Worm (Caenorhabditis elegans) whole organism, L4 larva: ENCODE results near the gene T02G5.3.
A peak's percentile ranks its signal among the peaks of the same experiment; 100 is the strongest.

Experiments used
- F10B5.3 ChIP-seq: sonication (generic microtip); optimal IDR thresholded peaks from 2 replicates; lab custom pipeline; 2016; ENCODE audit warnings: mild to moderate bottlenecking, missing genetic modification characterization, missing compliant biosample characterization
- T26A8.4 ChIP-seq: fragments of 200-800 bp; sonication (Bioruptor generic); IDR thresholded peaks from 2 replicates; pipeline ENCODE4 v1.3.6; 2022; ENCODE audit warnings: missing genetic modification characterization, missing compliant biosample characterization
- Y48G9A.11 ChIP-seq: fragments of 200-800 bp; sonication (Bioruptor generic); IDR thresholded peaks from 2 replicates; pipeline ENCODE4 v1.3.6; 2022; ENCODE audit warnings: missing genetic modification reagents, missing genetic modification characterization, missing compliant biosample characterization
- Y5F2A.4 ChIP-seq: fragments of 200-800 bp; sonication (Bioruptor generic); optimal IDR thresholded peaks from 2 replicates; lab custom pipeline; 2018; ENCODE audit warnings: mild to moderate bottlenecking, missing genetic modification characterization, missing compliant biosample characterization
- Y75B8A.6 ChIP-seq: fragments of 200-800 bp; sonication (Bioruptor generic); IDR thresholded peaks from 2 replicates; pipeline ENCODE4 v1.3.6; 2022; ENCODE audit warnings: missing genetic modification reagents, missing genetic modification characterization, missing compliant biosample characterization
- ZK337.2 ChIP-seq: fragments of 200-800 bp; sonication (Bioruptor generic); IDR thresholded peaks from 2 replicates; pipeline ENCODE4 v1.3.6; 2022; ENCODE audit warnings: missing genetic modification reagents, missing genetic modification characterization, missing compliant biosample characterization
- ZK546.5 ChIP-seq, 2 experiments: sonication (generic microtip); optimal IDR thresholded peaks; 2 replicates each; lab custom pipeline; 2017; ENCODE audit warnings: missing biosample characterization in 2 of 2, missing genetic modification characterization in 2 of 2
- aha-1 ChIP-seq: fragments of 150-350 bp; peaks from one replicate; lab custom pipeline; 2014; ENCODE audit warnings: missing biosample characterization, missing genetic modification characterization
- aly-2 ChIP-seq: sonication (generic microtip); optimal IDR thresholded peaks from 2 replicates; lab custom pipeline; 2018; ENCODE audit warnings: missing biosample characterization, missing genetic modification characterization
- arid-1 ChIP-seq: fragments of 200-800 bp; sonication (Bioruptor generic); conservative IDR thresholded peaks from 2 replicates; pipeline ENCODE4 v1.3.6; 2022; ENCODE audit warnings: missing genetic modification reagents, missing genetic modification characterization, missing compliant biosample characterization
- attf-4 ChIP-seq: sonication (generic microtip); optimal IDR thresholded peaks from 3 replicates; lab custom pipeline; 2017; ENCODE audit warnings: missing biosample characterization, missing genetic modification characterization
- ceh-20 ChIP-seq: fragments of 200-800 bp; sonication (Bioruptor generic); IDR thresholded peaks from 2 replicates; pipeline ENCODE4 v1.3.6; 2022; ENCODE audit warnings: missing genetic modification reagents, missing genetic modification characterization, missing compliant biosample characterization
- ceh-28 ChIP-seq: fragments of 150-350 bp; optimal IDR thresholded peaks from 2 replicates; lab custom pipeline; 2014; ENCODE audit warnings: missing biosample characterization, missing genetic modification reagents, missing genetic modification characterization
- ceh-82 ChIP-seq: sonication (generic microtip); optimal IDR thresholded peaks from 2 replicates; lab custom pipeline; 2017; ENCODE audit warnings: missing biosample characterization, missing genetic modification characterization
- ces-1 ChIP-seq: fragments of 150-350 bp; sonication (generic microtip); optimal IDR thresholded peaks from 4 replicates; lab custom pipeline; 2014; ENCODE audit warnings: missing biosample characterization, missing genetic modification reagents, missing genetic modification characterization
- cey-2 ChIP-seq: sonication (generic microtip); optimal IDR thresholded peaks from 3 replicates; lab custom pipeline; 2017; ENCODE audit warnings: missing genetic modification characterization, mild to moderate bottlenecking, missing compliant biosample characterization, antibody characterized with exemption, borderline replicate concordance; ENCODE audit not compliant: insufficient read depth
- ctbp-1 ChIP-seq: fragments of 200-800 bp; sonication (Bioruptor generic); IDR thresholded peaks from 2 replicates; pipeline ENCODE4 v1.3.6; 2022; ENCODE audit warnings: missing genetic modification reagents, missing genetic modification characterization, missing compliant biosample characterization
- daf-19 ChIP-seq: fragments of 200-800 bp; sonication (Bioruptor generic); conservative IDR thresholded peaks from 2 replicates; pipeline ENCODE4 v1.3.6; 2022; ENCODE audit warnings: missing genetic modification characterization, missing compliant biosample characterization
- daf-8 ChIP-seq: fragments of 200-800 bp; sonication (Bioruptor generic); IDR thresholded peaks from 2 replicates; pipeline ENCODE4 v1.3.6; 2022; ENCODE audit warnings: missing genetic modification characterization, missing compliant biosample characterization
- dmd-9 ChIP-seq: fragments of 200-800 bp; sonication (Bioruptor generic); IDR thresholded peaks from 2 replicates; pipeline ENCODE4 v1.3.6; 2022; ENCODE audit warnings: missing genetic modification reagents, missing genetic modification characterization, missing compliant biosample characterization
- dve-1 ChIP-seq: sonication (generic microtip); optimal IDR thresholded peaks from 2 replicates; lab custom pipeline; 2017; ENCODE audit warnings: antibody characterized with exemption, mild to moderate bottlenecking, missing genetic modification characterization, missing compliant biosample characterization; ENCODE audit not compliant: insufficient read depth
- egl-43 ChIP-seq: fragments of 200-800 bp; sonication (Bioruptor generic); IDR thresholded peaks from 2 replicates; pipeline ENCODE4 v1.3.6; 2022; ENCODE audit warnings: missing genetic modification reagents, missing genetic modification characterization, missing compliant biosample characterization
- gei-8 ChIP-seq: fragments of 200-800 bp; sonication (Bioruptor generic); optimal IDR thresholded peaks from 2 replicates; lab custom pipeline; 2018; ENCODE audit warnings: mild to moderate bottlenecking, missing genetic modification characterization, missing compliant biosample characterization
- hif-1 ChIP-seq, 2 experiments: sonication (generic microtip); optimal IDR thresholded peaks; 2 replicates each; lab custom pipeline; 2016 to 2017; ENCODE audit warnings: missing compliant biosample characterization in 2 of 2, missing genetic modification characterization in 2 of 2, missing genetic modification reagents in 2 of 2, missing genotype in 2 of 2, mild to moderate bottlenecking in 1 of 2
- hlh-11 ChIP-seq: fragments of 200-800 bp; sonication (Bioruptor generic); optimal IDR thresholded peaks from 2 replicates; lab custom pipeline; 2018; ENCODE audit warnings: mild to moderate bottlenecking, missing genetic modification characterization, missing compliant biosample characterization
- hlh-30 ChIP-seq: sonication (generic microtip); optimal IDR thresholded peaks from 2 replicates; lab custom pipeline; 2017; ENCODE audit warnings: antibody characterized with exemption, mild to moderate bottlenecking, missing genetic modification characterization, missing compliant biosample characterization; ENCODE audit not compliant: insufficient read depth
- lin-13 ChIP-seq: fragments of 150-350 bp; optimal IDR thresholded peaks from 2 replicates; lab custom pipeline; 2014; ENCODE audit warnings: missing biosample characterization, missing genetic modification reagents, missing genetic modification characterization
- lin-15B ChIP-seq: fragments of 150-350 bp; sonication (generic microtip); optimal IDR thresholded peaks from 3 replicates; lab custom pipeline; 2014; ENCODE audit warnings: missing biosample characterization, missing genetic modification characterization
- lin-29 ChIP-seq: fragments of 200-800 bp; sonication (Bioruptor generic); IDR thresholded peaks from 2 replicates; pipeline ENCODE4 v1.3.6; 2022; ENCODE audit warnings: missing genetic modification reagents, missing genetic modification characterization, missing compliant biosample characterization
- lin-38 ChIP-seq: fragments of 200-800 bp; sonication (Bioruptor generic); IDR thresholded peaks from 2 replicates; pipeline ENCODE4 v1.3.6; 2022; ENCODE audit warnings: missing genetic modification reagents, missing genetic modification characterization, missing compliant biosample characterization
- lir-3 ChIP-seq: sonication (generic microtip); optimal IDR thresholded peaks from 2 replicates; lab custom pipeline; 2016; ENCODE audit warnings: mild to moderate bottlenecking, missing genetic modification characterization, missing compliant biosample characterization
- madf-9 ChIP-seq: fragments of 200-800 bp; sonication (Bioruptor generic); conservative IDR thresholded peaks from 2 replicates; pipeline ENCODE4 v1.3.6; 2022; ENCODE audit warnings: missing genetic modification reagents, missing genetic modification characterization, missing compliant biosample characterization
- mdt-29 ChIP-seq: fragments of 200-800 bp; sonication (Bioruptor generic); IDR thresholded peaks from 2 replicates; pipeline ENCODE4 v1.3.6; 2022; ENCODE audit warnings: missing genetic modification reagents, missing genetic modification characterization, missing compliant biosample characterization
- mxl-2 ChIP-seq: fragments of 200-800 bp; sonication (Bioruptor generic); conservative IDR thresholded peaks from 2 replicates; pipeline ENCODE4 v1.3.6; 2022; ENCODE audit warnings: missing genetic modification reagents, missing genetic modification characterization, missing compliant biosample characterization
- mxl-3 ChIP-seq: fragments of 200-800 bp; sonication (Bioruptor generic); optimal IDR thresholded peaks from 2 replicates; lab custom pipeline; 2018; ENCODE audit warnings: mild to moderate bottlenecking, missing genetic modification characterization, missing compliant biosample characterization
- nhr-10 ChIP-seq: fragments of 150-350 bp; optimal IDR thresholded peaks from 2 replicates; lab custom pipeline; 2014; ENCODE audit warnings: missing biosample characterization, missing genetic modification characterization
- nhr-111 ChIP-seq: fragments of 200-800 bp; sonication (Bioruptor generic); optimal IDR thresholded peaks from 2 replicates; lab custom pipeline; 2018; ENCODE audit warnings: mild to moderate bottlenecking, missing genetic modification characterization, missing compliant biosample characterization
- nhr-28 ChIP-seq: fragments of 150-350 bp; optimal IDR thresholded peaks from 2 replicates; lab custom pipeline; 2014; ENCODE audit warnings: missing biosample characterization, missing genetic modification characterization
- nhr-41 ChIP-seq: fragments of 200-800 bp; sonication (Bioruptor generic); IDR thresholded peaks from 2 replicates; pipeline ENCODE4 v1.3.6; 2022; ENCODE audit warnings: missing genetic modification reagents, missing genetic modification characterization, missing compliant biosample characterization
- nhr-42 ChIP-seq: fragments of 200-800 bp; sonication (Bioruptor generic); IDR thresholded peaks from 2 replicates; pipeline ENCODE4 v1.3.6; 2022; ENCODE audit warnings: missing genetic modification characterization, missing compliant biosample characterization
- nhr-6 ChIP-seq: fragments of 150-350 bp; optimal IDR thresholded peaks from 2 replicates; lab custom pipeline; 2014; ENCODE audit warnings: missing biosample characterization, missing genetic modification characterization
- nhr-77 ChIP-seq: fragments of 150-350 bp; optimal IDR thresholded peaks from 2 replicates; lab custom pipeline; 2014; ENCODE audit warnings: missing biosample characterization, missing genetic modification characterization
- php-3 ChIP-seq: fragments of 200-800 bp; sonication (Bioruptor generic); IDR thresholded peaks from 2 replicates; pipeline ENCODE4 v1.3.6; 2022; ENCODE audit warnings: missing genetic modification reagents, missing genetic modification characterization, missing compliant biosample characterization
- sdz-12 ChIP-seq: fragments of 200-800 bp; sonication (Bioruptor generic); optimal IDR thresholded peaks from 2 replicates; lab custom pipeline; 2018; ENCODE audit warnings: mild to moderate bottlenecking, missing genetic modification characterization, missing compliant biosample characterization
- skn-1 ChIP-seq: fragments of 150-350 bp; optimal IDR thresholded peaks from 2 replicates; lab custom pipeline; 2014; ENCODE audit warnings: missing biosample characterization, missing genetic modification characterization
- snpc-1.2 ChIP-seq: fragments of 200-800 bp; sonication (Bioruptor generic); IDR thresholded peaks from 2 replicates; pipeline ENCODE4 v1.3.6; 2022; ENCODE audit warnings: missing genetic modification reagents, missing genetic modification characterization, missing compliant biosample characterization
- snpc-4 ChIP-seq: fragments of 150-350 bp; optimal IDR thresholded peaks from 2 replicates; lab custom pipeline; 2014; ENCODE audit warnings: missing biosample characterization, missing genetic modification characterization
- spr-1 ChIP-seq: sonication (generic microtip); optimal IDR thresholded peaks from 2 replicates; lab custom pipeline; 2016; ENCODE audit warnings: mild to moderate bottlenecking, missing genetic modification characterization, missing compliant biosample characterization
- tra-1 ChIP-seq: fragments of 200-800 bp; sonication (Bioruptor generic); IDR thresholded peaks from 2 replicates; pipeline ENCODE4 v1.3.6; 2022; ENCODE audit warnings: missing genetic modification reagents, missing genetic modification characterization, missing compliant biosample characterization
- unc-130 ChIP-seq: sonication (generic microtip); optimal IDR thresholded peaks from 2 replicates; lab custom pipeline; 2016; ENCODE audit warnings: missing genetic modification reagents, missing genetic modification characterization, missing compliant biosample characterization
- zip-2 ChIP-seq: fragments of 150-350 bp; optimal IDR thresholded peaks from 2 replicates; lab custom pipeline; 2014; ENCODE audit warnings: missing biosample characterization, missing genetic modification characterization
- ztf-7 ChIP-seq: fragments of 150-350 bp; optimal IDR thresholded peaks from 2 replicates; lab custom pipeline; 2014; ENCODE audit warnings: missing biosample characterization, missing genetic modification characterization

T02G5.3 gene

ce11 chrII:7060202-7060601, 33.0 kb upstream of the T02G5.3 start (continued):
- TF ChIP-seq ceh-20 (GFP tag; lab: Robert Waterston, UW) = peak; percentile 42; the same call in 1 of the 2 replicates
- TF ChIP-seq ZK546.5 (tag; optimal IDR thresholded peaks at IDR 0.05; lab: Kevin White, UChicago) = no peak
- TF ChIP-seq ces-1 (GFP tag; lab: Kevin White, UChicago) = no peak
- peak; percentile 46 for TF ChIP-seq hlh-30 (tag; lab: Kevin White, UChicago)
- TF ChIP-seq lin-38 (GFP tag; lab: Robert Waterston, UW) = no peak; the same call in 1 of the 2 replicates
- TF ChIP-seq F10B5.3 = no peak
- peak; percentile 28 for TF ChIP-seq nhr-28
- peak; percentile 92 for TF ChIP-seq hlh-11 (tag; lab: Kevin White, UChicago)
- TF ChIP-seq mxl-3 (GFP tag; lab: Kevin White, UChicago) = peak; percentile 83
- no peak for TF ChIP-seq nhr-6 (tag; lab: Kevin White, UChicago)
- peak; percentile 84 for TF ChIP-seq dve-1 (tag; lab: Kevin White, UChicago)
- TF ChIP-seq lir-3 (tag; lab: Kevin White, UChicago) = no peak
- TF ChIP-seq snpc-1.2 = no peak
- no peak for TF ChIP-seq aly-2 (tag; lab: Kevin White, UChicago)
- TF ChIP-seq nhr-42 (GFP tag; lab: Robert Waterston, UW) = no peak
- no peak for TF ChIP-seq nhr-111 (GFP tag; lab: Kevin White, UChicago)
- TF ChIP-seq snpc-4 = no peak
- no peak for TF ChIP-seq hif-1 (tag; optimal IDR thresholded peaks at IDR 0.05; lab: Kevin White, UChicago)
- TF ChIP-seq nhr-77 = peak; percentile 68
- 0 out of 2 replicates have a peak, but pooled peaks have one; percentile 28 for TF ChIP-seq madf-9 (GFP tag; lab: Robert Waterston, UW)
- no peak for TF ChIP-seq daf-8 (GFP tag; lab: Robert Waterston, UW)
- peak; percentile 77 for TF ChIP-seq nhr-41 (GFP tag; lab: Robert Waterston, UW)
- no peak for TF ChIP-seq egl-43
- no peak for TF ChIP-seq ceh-28 (tag; lab: Kevin White, UChicago)
- no peak for TF ChIP-seq Y48G9A.11
- TF ChIP-seq nhr-10 (tag; lab: Kevin White, UChicago) = no peak
- no peak for TF ChIP-seq lin-29 (GFP tag; lab: Robert Waterston, UW)
- no peak for TF ChIP-seq dmd-9
- no peak for TF ChIP-seq mxl-2 (GFP tag; lab: Robert Waterston, UW)
- TF ChIP-seq ZK337.2 (GFP tag; lab: Robert Waterston, UW) = no peak
- TF ChIP-seq attf-4 (tag; lab: Kevin White, UChicago) = no peak
- TF ChIP-seq tra-1 (GFP tag; lab: Robert Waterston, UW) = peak; percentile 87
- TF ChIP-seq lin-13 (GFP tag; lab: Kevin White, UChicago) = no peak
- no peak for TF ChIP-seq spr-1
- no peak for TF ChIP-seq lin-15B (tag; lab: Kevin White, UChicago)
- no peak for TF ChIP-seq cey-2 (tag; lab: Kevin White, UChicago)
- TF ChIP-seq skn-1 (tag; lab: Kevin White, UChicago) = no peak
- no peak for TF ChIP-seq gei-8
- TF ChIP-seq ztf-7 (tag; lab: Kevin White, UChicago) = no peak
- TF ChIP-seq sdz-12 (GFP tag; lab: Kevin White, UChicago) = no peak
- TF ChIP-seq aha-1 (tag; lab: Kevin White, UChicago) = no peak
- no peak for TF ChIP-seq arid-1 (GFP tag; lab: Robert Waterston, UW)
- no peak for TF ChIP-seq T26A8.4
- TF ChIP-seq zip-2 (tag; lab: Kevin White, UChicago) = peak; percentile 14
- no peak for TF ChIP-seq Y5F2A.4 (GFP tag; lab: Kevin White, UChicago)
- no peak for TF ChIP-seq ceh-82 (tag; lab: Kevin White, UChicago)
- TF ChIP-seq mdt-29 (GFP tag; lab: Robert Waterston, UW) = no peak
- TF ChIP-seq daf-19 = no peak
- peak; percentile 96 for TF ChIP-seq php-3 (GFP tag; lab: Robert Waterston, UW)
- TF ChIP-seq Y75B8A.6 (GFP tag; lab: Robert Waterston, UW) = no peak
- TF ChIP-seq ctbp-1 (GFP tag; lab: Robert Waterston, UW) = no peak
- no peak for TF ChIP-seq unc-130
